Worm (Caenorhabditis elegans): Measurements from ENCODE around the gene rpl-23.

rpl-23 gene

DNA sequence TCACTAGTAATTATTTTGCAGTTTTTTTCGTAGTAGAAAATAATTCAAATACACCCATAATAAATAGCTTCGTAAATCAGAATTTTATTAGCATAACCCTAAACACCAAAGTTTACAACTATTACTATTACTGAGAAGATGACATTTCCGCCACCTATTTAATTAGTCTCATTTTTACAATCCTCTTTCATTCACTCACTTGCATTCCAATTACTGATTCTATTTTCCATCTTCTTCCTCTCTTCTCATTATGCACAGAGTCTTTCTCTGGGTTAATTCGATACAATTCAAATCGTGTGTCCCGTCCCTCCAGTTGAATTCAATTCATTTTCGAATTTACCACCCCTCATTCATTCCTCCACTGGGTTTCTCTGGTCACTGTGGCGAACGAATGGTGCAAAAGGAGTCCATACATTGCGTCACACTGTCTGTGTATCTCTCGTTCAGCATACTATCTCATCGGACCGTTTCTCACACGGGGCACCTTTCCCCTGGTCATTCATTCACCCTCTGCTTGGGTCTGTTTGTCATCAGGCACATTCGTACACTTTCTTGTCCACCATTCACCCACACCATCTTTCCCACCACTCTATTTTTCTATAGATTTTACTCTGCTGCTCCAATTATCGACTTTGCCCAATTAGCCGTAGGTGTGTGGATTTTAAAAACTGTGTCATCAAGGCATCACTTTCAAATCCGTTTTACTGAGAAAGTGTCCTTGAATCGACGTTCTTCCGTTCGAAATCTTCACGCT is 14.5 kb upstream of the rpl-23 start:
- TF ChIP-seq ces-1 (GFP tag; optimal IDR thresholded peaks at IDR 0.05) (peak; percentile 99), M03D4.4 (tag; optimal IDR thresholded peaks at IDR 0.05) (peak; percentile 15), hlh-1 (tag; optimal IDR thresholded peaks at IDR 0.05) (peak; percentile 15), mls-2 (tag; optimal IDR thresholded peaks at IDR 0.05) (no peak), cnd-1 (tag; optimal IDR thresholded peaks at IDR 0.05) (peak; percentile 37), nhr-2 (tag; optimal IDR thresholded peaks at IDR 0.05) (peak; percentile 59), zip-8 (tag; optimal IDR thresholded peaks at IDR 0.05) (peak; percentile 41), blmp-1 (tag; optimal IDR thresholded peaks at IDR 0.05) (no peak), ztf-11 (tag; optimal IDR thresholded peaks at IDR 0.05) (peak; percentile 0), lin-32 (GFP tag; optimal IDR thresholded peaks at IDR 0.05) (peak; percentile 73)

ce11 chrIII:5719832-5720194 is 13.9 kb upstream of the rpl-23 start:
- no peak for TF ChIP-seq M03D4.4 (tag; optimal IDR thresholded peaks at IDR 0.05)
- TF ChIP-seq ceh-39 (tag; optimal IDR thresholded peaks at IDR 0.05) = no peak
- no peak for TF ChIP-seq ces-1 (GFP tag; optimal IDR thresholded peaks at IDR 0.05)
- no peak for TF ChIP-seq flh-1 (GFP tag; optimal IDR thresholded peaks at IDR 0.05)
- TF ChIP-seq unc-120 (tag; optimal IDR thresholded peaks at IDR 0.05; ENCODE audit: poor library complexity, severe bottlenecking) = no peak
- no peak for TF ChIP-seq pha-4 (tag; optimal IDR thresholded peaks at IDR 0.05)
- TF ChIP-seq ztf-11 (tag; optimal IDR thresholded peaks at IDR 0.05) = no peak

- peak; percentile 3 for TF ChIP-seq cnd-1 (tag; optimal IDR thresholded peaks at IDR 0.05)
- no peak for TF ChIP-seq ceh-83 (GFP tag; optimal IDR thresholded peaks at IDR 0.05)
- peak; percentile 3 for TF ChIP-seq lin-32 (GFP tag; optimal IDR thresholded peaks at IDR 0.05)
- TF ChIP-seq ceh-43 (GFP tag; optimal IDR thresholded peaks at IDR 0.05) = no peak
- peak; percentile 42 for TF ChIP-seq ces-1 (GFP tag; optimal IDR thresholded peaks at IDR 0.05)
- TF ChIP-seq nhr-28 (tag; optimal IDR thresholded peaks at IDR 0.05) = no peak
- TF ChIP-seq M03D4.4 (tag; optimal IDR thresholded peaks at IDR 0.05) = no peak
- no peak for TF ChIP-seq tbx-8 (GFP tag; optimal IDR thresholded peaks at IDR 0.05)
- peak; percentile 54 for TF ChIP-seq nhr-2 (tag; optimal IDR thresholded peaks at IDR 0.05)
- TF ChIP-seq zip-8 (tag; optimal IDR thresholded peaks at IDR 0.05) = peak; percentile 90
- TF ChIP-seq sptf-1 (tag; optimal IDR thresholded peaks at IDR 0.05) = no peak
These were observed 13.3 kb upstream of the rpl-23 start for ce11 chrIII:5719105-5719831.

ce11 chrIII:5718385-5718784 is 12.5 kb upstream of the rpl-23 start:
- TF ChIP-seq zip-8 (tag; optimal IDR thresholded peaks at IDR 0.05) (peak; percentile 89), unc-62 (GFP tag; optimal IDR thresholded peaks at IDR 0.05) (peak; percentile 23), nhr-2 (tag; optimal IDR thresholded peaks at IDR 0.05) (peak; percentile 91), ceh-39 (tag; optimal IDR thresholded peaks at IDR 0.05) (peak; percentile 50), ces-1 (GFP tag; optimal IDR thresholded peaks at IDR 0.05) (peak; percentile 26), flh-1 (GFP tag; optimal IDR thresholded peaks at IDR 0.05) (no peak), lin-32 (GFP tag; optimal IDR thresholded peaks at IDR 0.05) (no peak), ztf-11 (tag; optimal IDR thresholded peaks at IDR 0.05) (peak; percentile 6), elt-1 (tag; optimal IDR thresholded peaks at IDR 0.05; ENCODE audit: borderline replicate concordance, insufficient read depth) (no peak)

ce11 chrIII:5717173-5717748 is 11.3 kb upstream of the rpl-23 start:
- TF ChIP-seq flh-1 (GFP tag; optimal IDR thresholded peaks at IDR 0.05) (no peak), lin-13 (tag; optimal IDR thresholded peaks at IDR 0.05) (no peak), nhr-237 (tag; optimal IDR thresholded peaks at IDR 0.05) (no peak), nhr-2 (tag; optimal IDR thresholded peaks at IDR 0.05) (no peak), hlh-1 (tag; optimal IDR thresholded peaks at IDR 0.05) (no peak), pha-4 (tag; optimal IDR thresholded peaks at IDR 0.05) (no peak), ceh-83 (GFP tag; optimal IDR thresholded peaks at IDR 0.05) (no peak), M03D4.4 (tag; optimal IDR thresholded peaks at IDR 0.05) (no peak), ztf-11 (tag; optimal IDR thresholded peaks at IDR 0.05) (no peak), tbx-8 (GFP tag; optimal IDR thresholded peaks at IDR 0.05) (no peak), sem-2 (GFP tag; optimal IDR thresholded peaks at IDR 0.05) (no peak), snpc-4 (tag; optimal IDR thresholded peaks at IDR 0.05) (no peak), blmp-1 (tag; optimal IDR thresholded peaks at IDR 0.05) (no peak), elt-3 (tag; optimal IDR thresholded peaks at IDR 0.05) (no peak), mep-1 (tag; optimal IDR thresholded peaks at IDR 0.05) (no peak)

Data from whole organism, mixed stage, embryonic.